Worm (Caenorhabditis elegans) whole organism, young adult: Measurements from ENCODE around the gene C27F2.9.

Experiments
- B0336.3 ChIP-seq: fragments of 200-800 bp; sonication (Bioruptor generic); IDR thresholded peaks from 2 replicates; pipeline ENCODE4 v1.3.6; 2022; ENCODE audit warnings: missing genetic modification characterization, missing compliant biosample characterization
- F49E8.2 ChIP-seq: sonication (generic microtip); optimal IDR thresholded peaks from 3 replicates; lab custom pipeline; 2017; ENCODE audit warnings: missing genetic modification characterization, mild to moderate bottlenecking, missing compliant biosample characterization, antibody characterized with exemption, moderate library complexity; ENCODE audit not compliant: insufficient read depth
- Y67H2A.10 ChIP-seq: fragments of 200-800 bp; sonication (Bioruptor generic); conservative IDR thresholded peaks from 2 replicates; pipeline ENCODE4 v1.3.6; 2022; ENCODE audit warnings: missing genetic modification reagents, missing genetic modification characterization, missing compliant biosample characterization
- ama-1 ChIP-seq, 3 experiments: fragments of 150-350 bp in 1 of 3; sonication (generic microtip) in 2 of 3; optimal IDR thresholded peaks; 2 replicates each; lab custom pipeline; 2014 to 2018; ENCODE audit warnings: missing biosample characterization in 2 of 3, missing genetic modification characterization in 2 of 3, missing genetic modification reagents in 2 of 3
- ceh-91 ChIP-seq: fragments of 200-800 bp; sonication (Bioruptor generic); IDR thresholded peaks from 2 replicates; pipeline ENCODE4 v1.3.6; 2022; ENCODE audit warnings: missing genetic modification reagents, missing genetic modification characterization, missing compliant biosample characterization
- dpff-1 ChIP-seq: sonication (generic microtip); optimal IDR thresholded peaks from 2 replicates; lab custom pipeline; 2017; ENCODE audit warnings: mild to moderate bottlenecking, missing genetic modification characterization, missing compliant biosample characterization
- gei-17 ChIP-seq: fragments of 200-800 bp; sonication (Bioruptor generic); optimal IDR thresholded peaks from 2 replicates; lab custom pipeline; 2018; ENCODE audit warnings: mild to moderate bottlenecking, missing genetic modification characterization, missing compliant biosample characterization
- mcd-1 ChIP-seq: fragments of 200-800 bp; sonication (Bioruptor generic); IDR thresholded peaks from 2 replicates; pipeline ENCODE4 v1.3.6; 2022; ENCODE audit warnings: missing genetic modification reagents, missing genetic modification characterization, missing compliant biosample characterization
- snpc-3.4 ChIP-seq: sonication (generic microtip); optimal IDR thresholded peaks from 2 replicates; lab custom pipeline; 2017; ENCODE audit warnings: missing genetic modification characterization, mild to moderate bottlenecking, missing compliant biosample characterization, antibody characterized with exemption, moderate library complexity, missing genotype, missing genetic modification reagents
- tbx-9 ChIP-seq: sonication (generic microtip); optimal IDR thresholded peaks from 2 replicates; lab custom pipeline; 2016; ENCODE audit warnings: borderline replicate concordance, missing genetic modification characterization, inconsistent platforms, missing compliant biosample characterization
- unc-62 ChIP-seq: fragments of 150-350 bp; optimal IDR thresholded peaks from 2 replicates; lab custom pipeline; 2014; ENCODE audit warnings: missing biosample characterization, missing genetic modification reagents, missing genetic modification characterization

ce11 chrIII:4948631-4949030, 14.2 kb downstream of the C27F2.9 start:
- TF ChIP-seq gei-17 (GFP tag; lab: Kevin White, UChicago) (no peak), ceh-91 (GFP tag; lab: Robert Waterston, UW) (no peak), dpff-1 (tag; lab: Kevin White, UChicago) (no peak), unc-62 (GFP tag; lab: Kevin White, UChicago) (no peak), mcd-1 (GFP tag; lab: Robert Waterston, UW) (no peak), F49E8.2 (tag; lab: Kevin White, UChicago) (no peak), ama-1 (optimal IDR thresholded peaks at IDR 0.05; lab: Kevin White, UChicago) (no peak), ama-1 (GFP tag; optimal IDR thresholded peaks at IDR 0.05; lab: Kevin White, UChicago) (no peak), Y67H2A.10 (GFP tag; lab: Robert Waterston, UW) (no peak), B0336.3 (GFP tag; lab: Robert Waterston, UW) (no peak), snpc-3.4 (tag; lab: Kevin White, UChicago) (no peak), tbx-9 (tag; lab: Kevin White, UChicago) (no peak)
